Worm (Caenorhabditis elegans) whole organism, L4/young adult: Measurements from ENCODE around the gene gldi-8.

Experiments used
- W03F9.2 ChIP-seq: fragments of 150-350 bp; optimal IDR thresholded peaks from 2 replicates; lab custom pipeline; 2014; ENCODE audit warnings: missing biosample characterization, missing genetic modification characterization
- dao-5 ChIP-seq: sonication (generic microtip); optimal IDR thresholded peaks from 2 replicates; lab custom pipeline; 2016; ENCODE audit warnings: missing genotype, missing genetic modification characterization, moderate library complexity, missing compliant biosample characterization
- him-1 ChIP-seq: sonication (generic microtip); optimal IDR thresholded peaks from 2 replicates; lab custom pipeline; 2016; ENCODE audit warnings: missing genotype, missing genetic modification reagents, missing genetic modification characterization, missing compliant biosample characterization

ce11 chrIII:12614161-12614560 lies 14.6 kb upstream of the gldi-8 start:
- no peak for TF ChIP-seq him-1 (tag; lab: Kevin White, UChicago)
- no peak for TF ChIP-seq W03F9.2 (tag; lab: Kevin White, UChicago)
- no peak for TF ChIP-seq dao-5
